Worm (Caenorhabditis elegans): ENCODE results near the gene Y105C5B.11.

DNA sequence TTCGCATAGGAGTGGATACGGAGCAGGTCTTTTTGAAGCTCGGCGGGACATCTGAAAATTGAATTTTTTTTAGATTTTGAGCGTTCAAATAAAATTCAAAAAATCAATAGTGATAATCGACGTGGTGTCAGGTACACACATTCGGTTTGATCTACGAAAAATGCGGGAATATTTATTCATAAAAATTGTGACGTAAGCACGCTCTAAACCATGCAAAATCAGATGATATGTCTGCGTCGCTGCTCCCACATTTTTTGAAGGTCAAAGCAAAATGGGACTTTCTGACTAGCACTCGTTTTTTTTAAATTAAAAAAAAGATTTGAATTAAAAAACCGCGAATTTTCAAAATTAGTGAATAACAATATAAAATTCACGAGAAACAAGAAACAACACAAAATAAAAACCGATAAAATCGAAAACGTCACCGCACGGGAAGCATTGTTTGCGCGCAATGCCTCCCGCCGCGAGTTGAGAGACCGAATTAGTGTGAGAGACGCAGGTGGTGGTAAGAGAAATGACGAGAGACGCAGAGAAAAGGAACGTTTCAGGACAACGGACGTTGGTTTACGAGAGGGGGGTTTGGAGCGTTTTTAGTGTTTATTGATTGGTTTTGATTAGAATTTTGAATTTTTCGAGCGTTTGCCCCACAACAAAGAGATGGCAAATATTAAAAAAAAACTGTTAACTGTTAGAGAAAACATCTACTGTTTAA is 42.8 kb upstream of the Y105C5B.11 start, which contains the start of gene Y105C5B.19:
- no peak for TF ChIP-seq unc-62 (GFP tag; optimal IDR thresholded peaks at IDR 0.05)
- TF ChIP-seq lsy-2 (tag; optimal IDR thresholded peaks at IDR 0.05), result no peak
- TF ChIP-seq nhr-28 (tag; optimal IDR thresholded peaks at IDR 0.05), result no peak
- TF ChIP-seq elt-1 (tag; optimal IDR thresholded peaks at IDR 0.05; ENCODE audit: borderline replicate concordance, insufficient read depth), result no peak
- TF ChIP-seq unc-39 (tag; optimal IDR thresholded peaks at IDR 0.05), result no peak
- no peak for TF ChIP-seq nhr-237 (tag; optimal IDR thresholded peaks at IDR 0.05)
- TF ChIP-seq ceh-43 (GFP tag; optimal IDR thresholded peaks at IDR 0.05), result no peak

Measured in whole organism, mixed stage, embryonic.